Fruit fly (Drosophila melanogaster): ENCODE data around the gene sfl.
A peak's percentile ranks its signal among the peaks of the same experiment; 100 is the strongest.

sfl gene

DNA sequence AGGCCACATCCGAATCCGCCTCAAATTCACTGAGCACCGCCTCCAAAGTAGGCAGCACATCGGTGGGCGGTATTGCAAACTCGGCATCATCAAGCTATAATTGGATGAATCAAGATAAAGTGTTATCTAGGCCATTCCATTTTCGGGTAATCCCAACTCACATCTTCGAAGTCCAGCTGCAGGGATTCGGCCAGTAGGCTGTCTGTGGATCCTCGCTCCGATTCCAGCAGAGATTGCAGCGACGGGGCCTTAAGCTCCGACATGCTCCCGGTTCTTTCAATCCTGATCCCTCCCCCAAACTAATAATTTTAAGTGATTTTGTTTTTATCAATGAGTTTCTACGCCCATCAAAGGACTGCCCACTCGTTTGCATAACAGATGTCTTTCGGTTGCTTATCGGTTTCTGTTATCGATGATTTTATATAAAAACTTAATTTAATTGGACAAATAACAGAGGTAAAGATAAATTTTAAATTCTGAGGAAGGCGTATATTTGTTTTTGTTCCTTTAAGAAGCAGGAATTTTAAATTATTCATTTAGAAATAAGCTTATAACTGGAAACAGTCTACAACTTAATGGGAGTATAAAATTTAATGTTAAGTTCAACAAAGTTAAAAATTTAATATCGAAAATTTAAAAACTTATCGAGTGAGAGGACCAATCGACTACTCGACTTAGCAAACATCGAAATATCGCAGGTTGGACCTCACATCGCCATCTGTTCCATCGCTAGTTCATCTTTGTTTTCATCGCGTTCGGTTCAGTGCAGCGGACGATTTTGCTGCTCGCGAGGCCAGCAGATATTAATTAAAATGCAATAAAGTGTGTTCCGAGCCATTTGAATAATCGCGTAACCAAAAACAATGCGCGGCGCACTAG, at the start of gene sfl, which contains the start of gene Vps8:
sfl (plus strand) TSS at position 753 of the 879 bp plus-strand sequence.
Vps8 (minus strand) TSS at position 370 of the 879 bp plus-strand sequence.
- TF ChIP-seq CTCF (optimal IDR thresholded peaks at IDR 0.05) (peak in 1 of 2 experiments; percentile 6), CG8478 (optimal IDR thresholded peaks at IDR 0.05) (no peak)

DNA sequence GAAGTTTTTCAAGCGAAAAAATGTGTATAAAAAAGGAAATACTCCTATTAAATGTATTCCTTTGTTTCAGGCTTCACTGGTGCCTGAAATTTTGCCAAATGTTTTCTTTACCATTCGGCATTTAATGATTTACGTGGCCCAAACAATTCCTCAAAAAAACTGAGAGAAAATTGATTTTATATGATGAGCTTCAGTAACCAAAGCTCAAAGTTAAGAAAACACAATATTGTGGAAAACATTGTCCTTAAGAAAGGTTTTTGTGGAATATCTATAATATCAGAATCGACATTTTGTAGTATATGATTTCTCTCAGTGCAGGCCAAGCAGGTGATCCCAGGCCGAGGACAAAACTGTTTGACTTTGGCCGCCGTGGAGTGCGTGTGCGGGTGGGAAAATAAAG, 48.9 kb upstream of the sfl start:
- TF ChIP-seq CTCF (optimal IDR thresholded peaks at IDR 0.05) (no peak), CG8478 (optimal IDR thresholded peaks at IDR 0.05) (no peak)

DNA sequence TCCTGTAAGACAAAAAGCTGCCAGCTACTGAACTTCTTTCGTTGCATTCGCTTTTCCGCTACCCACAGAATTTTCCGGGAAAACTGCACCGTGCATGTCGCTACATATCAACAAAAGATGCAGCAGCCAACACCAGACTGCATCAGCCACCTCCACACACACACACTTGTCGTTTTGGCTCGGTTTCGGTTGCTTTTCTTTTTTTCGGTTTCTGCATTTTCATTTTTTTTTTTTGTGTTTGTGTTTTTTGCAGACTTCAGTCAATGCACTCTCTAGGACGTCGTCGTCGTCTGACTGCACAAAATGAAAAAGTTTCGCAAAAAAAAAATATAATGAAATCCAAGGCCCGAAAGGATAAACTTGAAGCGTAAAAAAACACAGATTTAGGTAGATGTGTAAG, 48.3 kb upstream of the sfl start:
- TF ChIP-seq CG8478 (optimal IDR thresholded peaks at IDR 0.05) (no peak), CTCF (optimal IDR thresholded peaks at IDR 0.05) (no peak)

DNA sequence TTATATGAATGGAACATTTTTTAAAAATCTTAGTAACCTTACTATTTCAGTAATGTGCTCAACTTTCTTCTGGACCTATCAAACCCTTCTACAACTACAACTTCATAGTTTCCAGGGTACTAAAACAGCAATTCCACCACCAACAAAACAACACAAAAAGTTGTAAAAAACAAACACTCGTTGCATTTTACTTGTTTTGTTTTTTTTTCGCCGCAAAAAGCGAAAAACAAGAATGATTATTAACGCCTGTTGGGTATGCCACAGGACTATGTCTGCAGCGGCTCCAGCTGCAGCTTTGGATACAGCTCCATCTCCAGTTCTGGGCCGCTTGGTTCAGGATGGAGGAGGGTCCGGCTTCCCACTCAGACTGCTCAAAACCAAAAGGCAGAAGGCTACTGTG, 47.8 kb upstream of the sfl start:
- no peak for TF ChIP-seq CG8478 (optimal IDR thresholded peaks at IDR 0.05)
- TF ChIP-seq CTCF (optimal IDR thresholded peaks at IDR 0.05) = no peak

DNA sequence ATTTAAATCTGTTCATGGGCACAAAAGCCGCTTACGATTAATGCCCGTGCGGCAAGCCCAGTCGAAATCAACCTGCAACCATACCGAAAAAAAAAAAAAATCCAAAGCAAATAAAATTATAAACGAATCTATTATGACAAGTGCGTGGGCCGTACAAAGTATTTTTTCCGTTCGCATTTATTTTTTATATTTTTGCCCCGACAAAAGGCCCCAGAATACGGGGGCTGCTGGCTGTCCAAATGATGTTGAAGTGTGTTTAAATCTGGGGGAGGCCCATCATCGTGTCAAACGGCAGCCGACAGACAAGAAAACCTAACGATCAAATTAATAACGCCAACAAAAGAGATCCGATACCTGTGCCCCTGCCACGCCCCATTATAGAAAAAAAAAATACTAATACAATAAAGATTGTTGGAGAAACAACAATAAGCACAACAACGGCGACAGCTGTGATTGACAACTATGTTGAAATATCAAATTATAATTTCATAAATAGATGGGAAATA, 46.3 kb upstream of the sfl start:
- TF ChIP-seq CTCF (optimal IDR thresholded peaks at IDR 0.05) (no peak), CG8478 (optimal IDR thresholded peaks at IDR 0.05) (no peak)

DNA sequence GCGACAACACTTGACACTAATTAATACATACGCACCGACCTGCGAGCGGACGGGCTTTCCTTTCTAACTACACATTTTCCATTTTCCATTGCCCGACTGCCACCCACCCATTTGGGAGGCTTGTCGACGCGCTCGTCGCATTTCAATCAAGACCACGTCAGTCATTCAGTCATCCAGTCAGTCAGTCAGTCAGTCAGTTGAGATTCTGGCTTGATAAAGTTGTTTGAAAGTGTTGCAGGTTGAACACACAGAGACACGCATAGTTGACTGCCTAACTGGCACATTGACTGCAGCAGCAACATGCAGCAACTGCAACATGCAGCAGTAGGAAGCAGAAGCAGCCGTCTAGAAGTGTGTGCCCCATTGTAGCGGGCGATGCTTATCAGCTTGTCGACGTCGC, 43.9 kb upstream of the sfl start:
- TF ChIP-seq CTCF (optimal IDR thresholded peaks at IDR 0.05) = no peak
- no peak for TF ChIP-seq CG8478 (optimal IDR thresholded peaks at IDR 0.05)

DNA sequence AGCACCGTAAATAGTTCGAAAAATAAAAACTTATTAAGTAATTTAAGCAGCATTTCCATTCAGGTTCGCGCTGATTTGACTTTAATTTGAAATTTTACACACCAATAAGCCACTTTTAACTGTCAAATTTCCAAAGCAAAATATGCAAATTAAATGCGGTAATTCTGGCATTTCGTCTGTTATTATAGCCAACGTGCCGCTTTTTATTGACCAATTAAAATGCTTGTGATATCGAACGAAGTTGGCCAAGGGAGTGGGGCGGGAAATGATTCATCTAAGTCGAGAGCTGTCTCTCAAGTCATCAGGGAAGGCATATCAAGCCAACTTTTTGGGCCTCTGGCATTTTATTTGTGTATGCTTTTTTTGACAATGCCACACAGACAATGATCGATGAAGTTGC, 43.1 kb upstream of the sfl start:
- no peak for TF ChIP-seq CG8478 (optimal IDR thresholded peaks at IDR 0.05)
- no peak for TF ChIP-seq CTCF (optimal IDR thresholded peaks at IDR 0.05)

DNA sequence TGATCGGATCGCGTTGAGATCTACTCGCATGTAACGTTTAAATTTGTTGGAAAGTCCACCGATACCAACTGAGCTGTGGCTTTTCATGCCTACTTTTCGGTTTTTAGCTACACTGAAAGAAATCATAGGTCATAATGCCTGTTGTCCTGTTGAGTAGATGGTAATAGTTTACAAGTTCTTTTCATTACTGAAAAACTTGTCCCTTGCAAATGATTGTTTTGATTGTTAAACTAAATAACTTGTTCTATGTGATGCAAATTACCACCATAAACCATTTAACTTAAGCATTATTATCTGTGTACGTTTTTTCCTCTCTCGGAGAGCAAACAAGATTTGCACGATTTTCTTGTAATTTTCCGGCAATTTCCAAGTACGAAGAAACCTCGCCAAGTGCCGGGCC, 42.0 kb upstream of the sfl start:
- TF ChIP-seq CTCF (optimal IDR thresholded peaks at IDR 0.05) (no peak), CG8478 (optimal IDR thresholded peaks at IDR 0.05) (no peak)

DNA sequence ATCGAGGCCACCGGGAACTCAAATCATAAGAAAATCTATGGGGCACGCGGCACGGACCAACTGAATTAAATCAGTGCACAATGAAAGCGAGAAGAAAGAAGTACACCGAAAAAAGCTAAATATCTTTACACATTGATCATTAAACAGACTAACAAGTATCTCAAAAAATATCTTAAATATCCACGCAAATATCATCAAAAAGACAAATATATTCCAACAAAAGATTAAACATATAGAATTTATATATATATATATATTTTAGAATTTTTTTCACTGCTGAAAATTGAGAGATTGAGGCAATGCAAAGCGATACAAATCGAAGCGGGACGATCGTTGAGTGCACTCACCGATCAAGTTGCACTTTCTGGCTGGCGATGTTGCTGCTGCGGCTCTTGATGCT, 40.1 kb upstream of the sfl start:
- TF ChIP-seq CTCF (optimal IDR thresholded peaks at IDR 0.05) (no peak), CG8478 (optimal IDR thresholded peaks at IDR 0.05) (no peak)

DNA sequence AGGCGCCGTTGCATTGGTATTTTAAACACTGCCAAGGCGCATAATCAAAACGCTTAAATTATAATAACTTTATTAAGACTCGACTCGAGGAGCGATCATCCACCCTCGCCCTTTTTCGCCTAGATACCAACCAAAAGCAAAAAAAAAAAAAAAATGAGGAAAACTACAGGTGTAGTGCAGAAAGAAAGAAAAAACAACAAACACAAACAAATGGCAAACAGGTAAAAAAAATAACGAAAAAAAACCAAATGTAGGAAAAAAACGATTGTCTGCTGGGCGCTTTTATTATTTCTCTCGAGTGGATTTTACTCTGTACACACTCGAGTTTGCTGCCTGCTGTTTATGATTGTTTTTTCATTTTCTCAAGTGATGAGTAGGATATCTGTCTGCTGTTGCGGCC, 38.3 kb upstream of the sfl start:
- no peak for TF ChIP-seq CTCF (optimal IDR thresholded peaks at IDR 0.05)
- TF ChIP-seq CG8478 (optimal IDR thresholded peaks at IDR 0.05) = no peak

DNA sequence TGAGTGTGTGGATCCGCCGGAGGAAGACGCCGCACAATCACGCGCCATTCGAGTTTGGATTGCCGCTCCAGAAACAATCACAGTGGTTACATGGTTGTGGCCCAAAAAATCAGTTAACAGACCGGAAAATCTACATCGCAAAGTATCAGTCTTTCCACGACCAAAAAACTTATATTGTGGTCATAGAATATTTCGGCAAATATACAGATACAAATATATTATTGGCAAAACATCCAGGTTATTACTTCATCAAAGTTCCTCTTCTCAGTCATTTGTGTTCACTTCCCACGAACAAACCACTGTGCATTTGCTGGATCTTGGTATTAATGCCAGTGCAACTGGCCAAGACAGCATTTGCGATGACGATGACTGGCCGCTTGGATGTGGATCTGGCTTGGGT, 37.6 kb upstream of the sfl start:
- TF ChIP-seq CG8478 (optimal IDR thresholded peaks at IDR 0.05) (no peak), CTCF (optimal IDR thresholded peaks at IDR 0.05) (no peak)

DNA sequence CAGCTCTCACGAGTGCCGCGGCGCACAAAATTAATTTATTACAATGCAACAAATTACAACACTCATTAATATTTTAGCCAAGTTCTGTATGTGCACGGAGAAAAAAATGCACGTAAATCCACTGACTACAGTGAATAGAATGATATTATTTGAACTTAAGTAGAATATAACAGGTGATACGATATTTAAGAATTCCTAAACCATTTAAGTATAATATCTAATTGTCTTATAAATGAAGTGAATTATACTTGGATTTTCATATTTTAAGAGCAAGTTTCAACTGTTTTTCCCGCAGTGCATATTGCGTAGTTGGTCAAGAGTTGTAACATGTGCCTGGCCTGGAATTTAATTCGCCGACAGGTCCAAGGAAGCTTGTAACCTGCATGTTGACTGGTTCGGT, 36.8 kb upstream of the sfl start:
- no peak for TF ChIP-seq CG8478 (optimal IDR thresholded peaks at IDR 0.05)

DNA sequence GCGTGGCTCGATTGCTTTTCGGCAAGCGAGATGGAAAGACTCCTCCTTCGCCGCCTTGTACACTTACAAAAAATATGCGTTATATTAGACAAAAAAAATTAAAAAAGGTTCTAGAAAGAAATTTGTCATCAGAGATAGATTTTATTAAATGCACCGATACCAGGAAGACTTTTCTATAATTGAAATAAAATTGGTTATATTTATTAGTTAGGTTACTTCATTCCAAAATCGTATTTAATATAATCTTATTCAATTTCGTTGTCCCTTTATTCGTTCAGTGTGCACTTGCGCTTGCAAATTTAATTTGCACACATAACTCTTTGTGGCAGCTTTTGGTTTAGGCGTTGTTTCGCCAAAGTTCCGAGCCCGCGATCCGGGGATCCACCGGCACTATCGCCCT, 33.3 kb upstream of the sfl start:
- no peak for TF ChIP-seq CTCF (optimal IDR thresholded peaks at IDR 0.05)
- TF ChIP-seq CG8478 (optimal IDR thresholded peaks at IDR 0.05) = no peak

DNA sequence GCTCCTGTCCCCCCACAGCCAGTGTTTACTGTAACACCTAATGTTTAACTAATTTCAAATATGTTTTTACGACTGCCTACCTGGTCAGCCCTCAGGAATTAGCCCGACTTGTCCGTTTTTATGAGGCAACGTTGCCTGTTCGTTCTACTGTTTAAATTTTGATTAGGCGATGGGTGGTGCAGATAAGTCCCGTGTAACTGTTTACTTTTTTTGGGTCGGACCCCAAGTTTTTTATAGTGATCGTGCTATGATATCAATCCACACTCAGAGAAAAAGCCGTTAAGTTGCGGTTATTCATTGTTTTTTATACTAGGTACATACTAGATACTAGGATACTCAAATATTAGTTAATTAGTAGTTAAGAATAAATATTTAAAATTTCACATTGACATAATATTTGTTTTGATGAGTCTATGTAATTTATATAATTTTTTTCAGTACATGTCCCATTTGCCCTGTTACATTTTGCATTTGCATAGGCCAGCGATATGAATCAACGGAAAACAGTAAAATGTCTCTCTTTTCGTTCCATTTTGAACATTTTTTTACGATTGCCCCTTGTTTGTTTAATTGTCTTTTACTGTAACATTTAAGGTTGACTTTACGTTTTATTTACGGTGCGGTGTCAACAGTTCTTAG, 27.7 kb upstream of the sfl start:
- TF ChIP-seq CG8478 (optimal IDR thresholded peaks at IDR 0.05) = no peak
- no peak for TF ChIP-seq CTCF (optimal IDR thresholded peaks at IDR 0.05)

DNA sequence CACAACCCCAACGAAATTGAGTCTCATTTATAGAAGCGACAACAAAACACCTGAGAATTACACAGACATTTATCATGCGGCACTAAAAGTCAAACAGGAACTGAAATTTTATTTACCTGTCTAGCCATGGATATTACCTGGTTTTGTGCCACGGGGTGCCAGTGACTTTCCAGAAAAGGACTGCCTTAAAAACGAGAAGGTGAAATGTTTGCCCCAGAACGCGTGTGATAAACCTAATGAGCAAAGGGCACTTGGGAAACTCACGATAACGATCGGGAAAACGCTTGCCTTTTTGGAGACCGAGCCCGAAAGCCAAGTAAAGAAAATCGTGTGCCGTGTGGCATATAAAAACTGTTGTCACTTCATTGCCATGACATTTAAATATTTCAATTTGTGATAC, 26.0 kb upstream of the sfl start:
- TF ChIP-seq CG8478 (optimal IDR thresholded peaks at IDR 0.05) = no peak
- no peak for TF ChIP-seq CTCF (optimal IDR thresholded peaks at IDR 0.05)

DNA sequence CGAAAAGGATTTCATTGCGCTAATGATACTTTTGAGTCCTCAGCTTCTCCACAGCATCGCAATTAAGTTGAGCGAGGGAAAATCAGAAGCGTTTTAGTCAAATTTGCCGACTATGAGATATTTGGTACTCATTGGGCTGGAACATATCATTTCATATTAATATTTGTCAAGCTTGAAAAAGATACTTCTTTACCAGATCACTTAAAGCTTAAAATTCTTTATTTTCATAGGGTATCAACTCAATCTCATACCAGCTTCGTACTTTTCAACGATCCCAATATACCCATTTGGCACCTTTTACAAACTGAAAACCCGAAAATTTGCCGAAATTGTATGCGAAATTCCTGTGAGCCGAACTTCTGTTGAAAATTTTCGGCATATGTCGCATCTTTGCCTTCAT, 23.7 kb upstream of the sfl start:
- TF ChIP-seq CTCF (optimal IDR thresholded peaks at IDR 0.05) = no peak
- no peak for TF ChIP-seq CG8478 (optimal IDR thresholded peaks at IDR 0.05)
